Worm (Caenorhabditis elegans): Measurements from ENCODE around the gene acn-1.

- TF ChIP-seq nhr-25 (tag; optimal IDR thresholded peaks at IDR 0.05) (peak; percentile 38), nhr-76 (tag; optimal IDR thresholded peaks at IDR 0.05) (no peak), nhr-11 (tag; optimal IDR thresholded peaks at IDR 0.05) (no peak), aly-2 (tag; optimal IDR thresholded peaks at IDR 0.05) (no peak), tbx-2 (tag; optimal IDR thresholded peaks at IDR 0.05) (no peak), nhr-12 (tag; optimal IDR thresholded peaks at IDR 0.05) (no peak), ztf-11 (tag; optimal IDR thresholded peaks at IDR 0.05) (no peak), ztf-4 (tag; optimal IDR thresholded peaks at IDR 0.05) (no peak), pha-4 (tag; optimal IDR thresholded peaks at IDR 0.05) (no peak)
Measured at ce11 chrX:5061763-5062162, 35.1 kb downstream of the acn-1 start.

Data from whole organism, L3 larva.